Worm (Caenorhabditis elegans) whole organism, L4 larva: Measurements from ENCODE around the gene sri-46.

ENCODE experiments used
- ama-1 ChIP-seq: fragments of 150-350 bp; optimal IDR thresholded peaks from 2 replicates; lab custom pipeline; 2014; ENCODE audit warnings: inconsistent platforms, mixed read lengths
- arid-1 ChIP-seq: fragments of 200-800 bp; sonication (Bioruptor generic); conservative IDR thresholded peaks from 2 replicates; pipeline ENCODE4 v1.3.6; 2022; ENCODE audit warnings: missing genetic modification reagents, missing genetic modification characterization, missing compliant biosample characterization
- ceh-82 ChIP-seq: sonication (generic microtip); optimal IDR thresholded peaks from 2 replicates; lab custom pipeline; 2017; ENCODE audit warnings: missing biosample characterization, missing genetic modification characterization
- daf-12 ChIP-seq: fragments of 150-350 bp; optimal IDR thresholded peaks from 2 replicates; lab custom pipeline; 2014; ENCODE audit warnings: missing biosample characterization, missing genetic modification reagents, missing genetic modification characterization
- mxl-3 ChIP-seq: fragments of 200-800 bp; sonication (Bioruptor generic); optimal IDR thresholded peaks from 2 replicates; lab custom pipeline; 2018; ENCODE audit warnings: mild to moderate bottlenecking, missing genetic modification characterization, missing compliant biosample characterization
- nhr-77 ChIP-seq: fragments of 150-350 bp; optimal IDR thresholded peaks from 2 replicates; lab custom pipeline; 2014; ENCODE audit warnings: missing biosample characterization, missing genetic modification characterization

DNA sequence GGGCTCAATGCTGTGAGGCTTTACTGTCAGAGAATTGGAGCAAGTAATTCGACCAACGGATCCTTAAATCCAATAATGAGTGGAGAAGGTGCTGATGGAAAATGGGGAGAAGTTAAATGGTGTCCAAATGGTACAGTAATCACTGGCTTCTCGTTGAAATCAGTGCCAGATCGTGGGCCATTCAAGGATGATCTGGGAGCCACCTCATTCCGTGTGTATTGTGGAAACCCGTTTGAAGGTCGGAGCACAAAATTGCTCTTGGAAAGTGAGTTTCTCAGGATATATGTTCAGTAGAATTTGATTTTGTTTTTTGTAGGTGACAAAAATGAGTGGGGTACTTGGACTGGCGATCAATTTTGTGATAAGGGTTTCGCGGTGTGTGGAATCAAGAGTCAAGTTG lies 4.9 kb upstream of the sri-46 start:
- TF ChIP-seq arid-1 (GFP tag; lab: Robert Waterston, UW) (no peak), ceh-82 (tag; lab: Kevin White, UChicago) (no peak), ama-1 (no peak), mxl-3 (GFP tag; lab: Kevin White, UChicago) (no peak), daf-12 (tag; lab: Kevin White, UChicago) (no peak), nhr-77 (tag; lab: Kevin White, UChicago) (no peak)
